Fruit fly (Drosophila melanogaster) whole organism, embryonic: Measurements from ENCODE around the gene UQCR-14L.

Experiments
- Antp ChIP-seq: fragments of 200-800 bp; sonication (Bioruptor generic); optimal IDR thresholded peaks from 3 replicates; lab custom pipeline; 2016; ENCODE audit warnings: missing biosample characterization, missing genetic modification characterization
- CG10959 ChIP-seq: fragments of 200-800 bp; sonication (Bioruptor generic); IDR thresholded peaks from 2 replicates; pipeline ENCODE4 v1.3.6; 2022; ENCODE audit warnings: missing biosample characterization, missing genetic modification characterization
- CG11560 ChIP-seq: fragments of 200-800 bp; sonication (Bioruptor generic); IDR thresholded peaks from 3 replicates; pipeline ENCODE4 v1.3.6; 2022; ENCODE audit warnings: missing biosample characterization, missing genetic modification characterization
- CG11696 ChIP-seq: fragments of 200-800 bp; sonication (Bioruptor generic); IDR thresholded peaks from 2 replicates; pipeline ENCODE4 v1.3.6; 2022; ENCODE audit warnings: missing biosample characterization, missing genetic modification characterization
- CG1233 ChIP-seq: fragments of 200-800 bp; sonication (Bioruptor generic); optimal IDR thresholded peaks from 4 replicates; lab custom pipeline; 2018; ENCODE audit warnings: missing biosample characterization, mild to moderate bottlenecking, missing genetic modification characterization
- CG12391 ChIP-seq: fragments of 200-800 bp; sonication (Bioruptor generic); optimal IDR thresholded peaks from 3 replicates; lab custom pipeline; 2018; ENCODE audit warnings: missing biosample characterization, mild to moderate bottlenecking, missing genetic modification characterization, moderate library complexity
- CG14050 ChIP-seq: fragments of 200-800 bp; sonication (Bioruptor generic); IDR thresholded peaks from 3 replicates; pipeline ENCODE4 v1.3.6; 2022; ENCODE audit warnings: missing biosample characterization, missing genetic modification characterization
- CG15514 ChIP-seq: fragments of 200-800 bp; sonication (Bioruptor generic); optimal IDR thresholded peaks from 3 replicates; lab custom pipeline; 2017; ENCODE audit warnings: missing biosample characterization, missing genetic modification characterization, mild to moderate bottlenecking, moderate library complexity, missing genetic modification reagents
- CG15601 ChIP-seq: fragments of 200-800 bp; sonication (Bioruptor generic); optimal IDR thresholded peaks from 3 replicates; lab custom pipeline; 2019; ENCODE audit warnings: missing biosample characterization, mild to moderate bottlenecking, missing genetic modification characterization, moderate library complexity
- CG2875 ChIP-seq: fragments of 200-800 bp; sonication (Bioruptor generic); optimal IDR thresholded peaks from 2 replicates; lab custom pipeline; 2017; ENCODE audit warnings: missing biosample characterization, mild to moderate bottlenecking, missing genetic modification characterization, missing genetic modification reagents
- CG3163 ChIP-seq: fragments of 200-800 bp; sonication (Bioruptor generic); optimal IDR thresholded peaks from 3 replicates; lab custom pipeline; 2016; ENCODE audit warnings: missing biosample characterization, missing genetic modification characterization
- CG34422 ChIP-seq: fragments of 200-800 bp; sonication (Bioruptor generic); IDR thresholded peaks from 3 replicates; pipeline ENCODE4 v1.3.6; 2022; ENCODE audit warnings: missing biosample characterization, missing genetic modification characterization
- CG3838 ChIP-seq: fragments of 200-800 bp; sonication (Bioruptor generic); optimal IDR thresholded peaks from 3 replicates; lab custom pipeline; 2016; ENCODE audit warnings: missing biosample characterization, missing genetic modification characterization
- CG4328 ChIP-seq: fragments of 200-800 bp; sonication (Bioruptor generic); optimal IDR thresholded peaks from 3 replicates; lab custom pipeline; 2017; ENCODE audit warnings: missing biosample characterization, missing genetic modification reagents, missing genetic modification characterization
- CG4617 ChIP-seq: fragments of 200-800 bp; sonication (Bioruptor generic); optimal IDR thresholded peaks from 3 replicates; lab custom pipeline; 2016; ENCODE audit warnings: missing biosample characterization, missing genetic modification characterization, borderline replicate concordance
- CG5180 ChIP-seq: fragments of 200-800 bp; sonication (Bioruptor generic); optimal IDR thresholded peaks from 3 replicates; lab custom pipeline; 2017; ENCODE audit warnings: missing biosample characterization, missing genetic modification characterization, mild to moderate bottlenecking, moderate library complexity, missing genetic modification reagents
- CG5953 ChIP-seq: fragments of 200-800 bp; sonication (Bioruptor generic); IDR thresholded peaks from 2 replicates; pipeline ENCODE4 v1.3.6; 2022; ENCODE audit warnings: missing biosample characterization, missing genetic modification characterization
- CG6272 ChIP-seq: fragments of 200-800 bp; sonication (Bioruptor generic); IDR thresholded peaks from 2 replicates; pipeline ENCODE4 v1.3.6; 2022; ENCODE audit warnings: missing biosample characterization, missing genetic modification characterization
- CG9609 ChIP-seq: fragments of 200-800 bp; sonication (Bioruptor generic); optimal IDR thresholded peaks from 3 replicates; lab custom pipeline; 2016; ENCODE audit warnings: missing biosample characterization, missing genetic modification characterization
- Dbx ChIP-seq: fragments of 200-800 bp; sonication (Bioruptor generic); IDR thresholded peaks from 3 replicates; pipeline ENCODE4 v1.3.6; 2022; ENCODE audit warnings: missing biosample characterization, missing genetic modification characterization
- Eip74EF ChIP-seq, 2 experiments: fragments of 200-800 bp in 1 of 2; fragments of >200 bp in 1 of 2; sonication (Bioruptor generic) in 1 of 2; optimal IDR thresholded peaks; 2 replicates each; lab custom pipeline; 2017 to 2019; ENCODE audit warnings: missing biosample characterization in 2 of 2, missing genetic modification characterization in 2 of 2, mild to moderate bottlenecking in 1 of 2, moderate library complexity in 1 of 2
- HmgZ ChIP-seq: fragments of 200-800 bp; sonication (Bioruptor generic); optimal IDR thresholded peaks from 2 replicates; lab custom pipeline; 2018; ENCODE audit warnings: missing biosample characterization, mild to moderate bottlenecking, missing genetic modification characterization
- Hmr ChIP-seq: fragments of 200-800 bp; sonication (Bioruptor generic); optimal IDR thresholded peaks from 3 replicates; lab custom pipeline; 2017; ENCODE audit warnings: mild to moderate bottlenecking, missing biosample characterization, missing genetic modification reagents, missing genetic modification characterization
- Jarid2 ChIP-seq: fragments of 200-800 bp; sonication (Bioruptor generic); optimal IDR thresholded peaks from 3 replicates; lab custom pipeline; 2017; ENCODE audit warnings: mild to moderate bottlenecking, missing biosample characterization, missing genetic modification reagents, missing genetic modification characterization
- Max ChIP-seq: fragments of 200-800 bp; sonication (Bioruptor generic); optimal IDR thresholded peaks from 2 replicates; lab custom pipeline; 2016; ENCODE audit warnings: missing biosample characterization, mild to moderate bottlenecking, missing genetic modification characterization
- Ptx1 ChIP-seq: fragments of 200-800 bp; sonication (Bioruptor generic); IDR thresholded peaks from 2 replicates; pipeline ENCODE4 v1.3.6; 2022; ENCODE audit warnings: missing biosample characterization, missing genetic modification characterization
- Taf1 ChIP-seq: fragments of 200-800 bp; sonication (Bioruptor generic); IDR thresholded peaks from 2 replicates; pipeline ENCODE4 v1.3.6; 2022; ENCODE audit warnings: missing biosample characterization, missing genetic modification characterization
- Trl ChIP-seq, 3 experiments: fragments of >200 bp in 2 of 3; fragments of 200-800 bp in 1 of 3; sonication (Bioruptor generic) in 1 of 3; optimal IDR thresholded peaks; 2 replicates in 1 of 3; 3 replicates in 2 of 3; lab custom pipeline; 2016 to 2017; ENCODE audit warnings: missing biosample characterization in 1 of 3, missing genetic modification characterization in 1 of 3
- ab ChIP-seq: fragments of 200-800 bp; sonication (Bioruptor generic); optimal IDR thresholded peaks from 2 replicates; lab custom pipeline; 2016; ENCODE audit warnings: missing biosample characterization, missing genetic modification characterization
- aop ChIP-seq: fragments of 200-800 bp; sonication (Bioruptor generic); IDR thresholded peaks from 2 replicates; pipeline ENCODE4 v1.3.6; 2022; ENCODE audit warnings: missing biosample characterization, missing genetic modification characterization
- ato ChIP-seq: fragments of 200-800 bp; sonication (Bioruptor generic); IDR thresholded peaks from 2 replicates; pipeline ENCODE4 v1.3.6; 2022; ENCODE audit warnings: missing biosample characterization, missing genetic modification characterization; ENCODE audit not compliant: partially characterized antibody
- cad ChIP-seq: fragments of >200 bp; optimal IDR thresholded peaks from 2 replicates; lab custom pipeline; 2017; ENCODE audit warnings: missing biosample characterization, missing genetic modification characterization
- chinmo ChIP-seq: fragments of 200-800 bp; sonication (Bioruptor generic); IDR thresholded peaks from 4 replicates; pipeline ENCODE4 v1.3.6; 2022; ENCODE audit warnings: missing biosample characterization, missing genetic modification characterization; ENCODE audit not compliant: partially characterized antibody
- chm ChIP-seq: fragments of 200-800 bp; sonication (Bioruptor generic); IDR thresholded peaks from 2 replicates; pipeline ENCODE4 v1.3.6; 2022; ENCODE audit warnings: missing biosample characterization, missing genetic modification characterization
- ci ChIP-seq: fragments of 200-800 bp; sonication (Bioruptor generic); IDR thresholded peaks from 3 replicates; pipeline ENCODE4 v1.3.6; 2022; ENCODE audit warnings: missing biosample characterization, missing genetic modification characterization
- crc ChIP-seq: fragments of 200-800 bp; sonication (Bioruptor generic); optimal IDR thresholded peaks from 2 replicates; lab custom pipeline; 2016; ENCODE audit warnings: missing biosample characterization, missing genetic modification characterization
- croc ChIP-seq: fragments of 200-800 bp; sonication (Bioruptor generic); conservative IDR thresholded peaks from 3 replicates; pipeline ENCODE4 v1.3.6; 2022; ENCODE audit warnings: missing biosample characterization, missing genetic modification characterization
- eyg ChIP-seq: fragments of 200-800 bp; sonication (Bioruptor generic); optimal IDR thresholded peaks from 3 replicates; lab custom pipeline; 2016; ENCODE audit warnings: missing biosample characterization, missing genetic modification characterization
- gro ChIP-seq: fragments of 200-800 bp; sonication (Bioruptor generic); optimal IDR thresholded peaks from 2 replicates; lab custom pipeline; 2016; ENCODE audit warnings: missing biosample characterization, missing genetic modification characterization
- h ChIP-seq: fragments of >200 bp; optimal IDR thresholded peaks from 2 replicates; lab custom pipeline; 2017
- inv ChIP-seq: fragments of 200-800 bp; sonication (Bioruptor generic); IDR thresholded peaks from 2 replicates; pipeline ENCODE4 v1.3.6; 2022; ENCODE audit warnings: missing biosample characterization, missing genetic modification characterization; ENCODE audit not compliant: partially characterized antibody
- kah ChIP-seq: fragments of 200-800 bp; sonication (Bioruptor generic); optimal IDR thresholded peaks from 2 replicates; lab custom pipeline; 2018; ENCODE audit warnings: missing biosample characterization, mild to moderate bottlenecking, missing genetic modification characterization
- kni ChIP-seq: fragments of 200-800 bp; sonication (Bioruptor generic); optimal IDR thresholded peaks from 3 replicates; lab custom pipeline; 2017; ENCODE audit warnings: mild to moderate bottlenecking, missing biosample characterization, missing genetic modification reagents, missing genetic modification characterization
- knrl ChIP-seq: fragments of 200-800 bp; sonication (Bioruptor generic); IDR thresholded peaks from 3 replicates; pipeline ENCODE4 v1.3.6; 2022; ENCODE audit warnings: missing biosample characterization, missing genetic modification characterization; ENCODE audit not compliant: partially characterized antibody
- mirr ChIP-seq: fragments of 200-800 bp; sonication (Bioruptor generic); optimal IDR thresholded peaks from 3 replicates; lab custom pipeline; 2018; ENCODE audit warnings: missing biosample characterization, mild to moderate bottlenecking, missing genetic modification characterization
- otp ChIP-seq: fragments of 200-800 bp; sonication (Bioruptor generic); IDR thresholded peaks from 3 replicates; pipeline ENCODE4, ENCODE4 v1.3.6; 2022; ENCODE audit warnings: missing biosample characterization, missing genetic modification characterization
- pb ChIP-seq: fragments of 200-800 bp; sonication (Bioruptor generic); optimal IDR thresholded peaks from 3 replicates; lab custom pipeline; 2016; ENCODE audit warnings: missing biosample characterization, missing genetic modification characterization
- shn ChIP-seq: fragments of 200-800 bp; sonication (Bioruptor generic); optimal IDR thresholded peaks from 3 replicates; lab custom pipeline; 2016; ENCODE audit warnings: missing biosample characterization, missing genetic modification characterization
- so ChIP-seq: fragments of 200-800 bp; sonication (Bioruptor generic); IDR thresholded peaks from 3 replicates; pipeline ENCODE4 v1.3.6; 2022; ENCODE audit warnings: missing biosample characterization, missing genetic modification characterization
- sob ChIP-seq: fragments of 200-800 bp; sonication (Bioruptor generic); IDR thresholded peaks from 2 replicates; pipeline ENCODE4 v1.3.6; 2022; ENCODE audit warnings: missing biosample characterization, missing genetic modification characterization
- vvl ChIP-seq: fragments of 200-800 bp; sonication (Bioruptor generic); IDR thresholded peaks from 2 replicates; pipeline ENCODE4 v1.3.6; 2022; ENCODE audit warnings: missing biosample characterization, missing genetic modification characterization
- wek ChIP-seq: fragments of 200-800 bp; sonication (Bioruptor generic); optimal IDR thresholded peaks from 3 replicates; lab custom pipeline; 2018; ENCODE audit warnings: missing biosample characterization, mild to moderate bottlenecking, missing genetic modification characterization, moderate library complexity

The UQCR-14L gene

DNA sequence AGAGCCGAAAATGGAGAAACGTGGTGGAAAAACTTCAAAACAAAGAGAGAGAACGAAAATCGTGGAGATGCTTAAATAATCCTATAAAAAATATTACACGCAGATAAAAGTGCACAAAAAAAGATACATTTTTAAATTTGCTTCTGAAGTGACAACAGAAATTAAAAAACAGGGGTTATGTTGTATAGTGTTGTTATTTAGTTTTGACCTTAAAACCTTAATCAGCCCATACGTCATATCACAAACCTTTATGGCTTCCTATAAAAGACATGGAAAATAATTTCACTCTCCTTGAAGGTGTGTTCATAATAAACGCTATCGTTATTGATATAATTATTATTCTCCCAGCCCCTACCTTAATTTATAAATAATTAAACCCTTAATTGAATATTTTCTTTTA is 33.3 kb downstream of the UQCR-14L start (continued):
- no peak for TF ChIP-seq Eip74EF (GFP tag; optimal IDR thresholded peaks at IDR 0.05; lab: Kevin White, UChicago)
- no peak for TF ChIP-seq CG6272
- no peak for TF ChIP-seq chinmo
- no peak for TF ChIP-seq CG34422 (GFP tag; lab: Robert Waterston, UW)
- no peak for TF ChIP-seq mirr (GFP tag; lab: Kevin White, UChicago)
- TF ChIP-seq wek: no peak
- TF ChIP-seq kni (GFP tag; lab: Kevin White, UChicago): no peak
- TF ChIP-seq CG15601 (tag; lab: Kevin White, UChicago): no peak
- no peak for TF ChIP-seq shn (GFP tag; lab: Kevin White, UChicago)
- no peak for TF ChIP-seq cad (GFP tag; lab: Kevin White, UChicago)
- TF ChIP-seq CG11696 (GFP tag; lab: Robert Waterston, UW): no peak
- TF ChIP-seq crc (GFP tag; lab: Kevin White, UChicago): peak; percentile 4
- TF ChIP-seq so (GFP tag; lab: Robert Waterston, UW): no peak
- TF ChIP-seq gro (GFP tag; lab: Kevin White, UChicago): no peak
- peak; percentile 49 for TF ChIP-seq CG12391 (tag; lab: Kevin White, UChicago)
- peak; percentile 9 for TF ChIP-seq CG9609 (GFP tag; lab: Kevin White, UChicago)
- no peak for TF ChIP-seq ato (GFP tag; lab: Robert Waterston, UW)
- no peak for TF ChIP-seq h (lab: Kevin White, UChicago)
- no peak for TF ChIP-seq Antp
- TF ChIP-seq otp (GFP tag; lab: Robert Waterston, UW): no peak
- no peak for TF ChIP-seq CG5953
- TF ChIP-seq kah: no peak
- TF ChIP-seq HmgZ (tag; lab: Kevin White, UChicago): no peak
- TF ChIP-seq CG5180 (GFP tag; lab: Kevin White, UChicago): no peak
- TF ChIP-seq ab (GFP tag; lab: Kevin White, UChicago): no peak
- TF ChIP-seq CG4617 (GFP tag; lab: Kevin White, UChicago): peak; percentile 3
- no peak for TF ChIP-seq ci
- no peak for TF ChIP-seq CG2875 (GFP tag; lab: Kevin White, UChicago)
- no peak for TF ChIP-seq CG4328 (GFP tag; lab: Kevin White, UChicago)
- no peak for TF ChIP-seq Ptx1 (GFP tag; lab: Robert Waterston, UW)
- no peak for TF ChIP-seq pb (GFP tag; lab: Kevin White, UChicago)
- TF ChIP-seq croc: no peak
- TF ChIP-seq inv (GFP tag; lab: Robert Waterston, UW): no peak
- TF ChIP-seq CG3838: no peak
- no peak for TF ChIP-seq CG1233 (GFP tag; lab: Kevin White, UChicago)
- TF ChIP-seq eyg (GFP tag; lab: Kevin White, UChicago): no peak
- TF ChIP-seq CG11560 (tag; lab: Robert Waterston, UW): no peak
- peak; percentile 35 for TF ChIP-seq Hmr (GFP tag; lab: Kevin White, UChicago)
- no peak for TF ChIP-seq Taf1
- no peak for TF ChIP-seq vvl (GFP tag; lab: Robert Waterston, UW)
- no peak for TF ChIP-seq CG14050 (GFP tag; lab: Robert Waterston, UW)
- TF ChIP-seq Dbx: no peak
- no peak for TF ChIP-seq sob (GFP tag; lab: Robert Waterston, UW)
- TF ChIP-seq Trl (optimal IDR thresholded peaks at IDR 0.05; lab: Kevin White, UChicago): no peak
- TF ChIP-seq Trl (GFP tag; optimal IDR thresholded peaks at IDR 0.05; lab: Kevin White, UChicago): no peak
- no peak for TF ChIP-seq Jarid2
- TF ChIP-seq knrl (GFP tag; lab: Robert Waterston, UW): no peak
- peak; percentile 10 for TF ChIP-seq CG15514 (GFP tag; lab: Kevin White, UChicago)
- no peak for TF ChIP-seq Max (GFP tag; lab: Kevin White, UChicago)
- no peak for TF ChIP-seq chm (GFP tag; lab: Robert Waterston, UW)
- TF ChIP-seq aop (GFP tag; lab: Robert Waterston, UW): no peak
- no peak for TF ChIP-seq CG10959 (GFP tag; lab: Robert Waterston, UW)
- no peak for TF ChIP-seq CG3163 (GFP tag; lab: Kevin White, UChicago)
